Worm (Caenorhabditis elegans) whole organism, early embryonic: ENCODE measurements around the gene sre-5.
A peak's percentile ranks its signal among the peaks of the same experiment; 100 is the strongest.

Source experiments
- ama-1 ChIP-seq: fragments of 150-350 bp; optimal IDR thresholded peaks from 2 replicates; lab custom pipeline; 2014
- ceh-13 ChIP-seq: fragments of 200-800 bp; sonication (Bioruptor generic); optimal IDR thresholded peaks from 2 replicates; lab custom pipeline; 2018; ENCODE audit warnings: mild to moderate bottlenecking, missing genetic modification characterization, missing compliant biosample characterization
- ceh-36 ChIP-seq: sonication (generic microtip); optimal IDR thresholded peaks from 2 replicates; lab custom pipeline; 2016; ENCODE audit warnings: missing genetic modification characterization, inconsistent platforms, missing compliant biosample characterization

DNA sequence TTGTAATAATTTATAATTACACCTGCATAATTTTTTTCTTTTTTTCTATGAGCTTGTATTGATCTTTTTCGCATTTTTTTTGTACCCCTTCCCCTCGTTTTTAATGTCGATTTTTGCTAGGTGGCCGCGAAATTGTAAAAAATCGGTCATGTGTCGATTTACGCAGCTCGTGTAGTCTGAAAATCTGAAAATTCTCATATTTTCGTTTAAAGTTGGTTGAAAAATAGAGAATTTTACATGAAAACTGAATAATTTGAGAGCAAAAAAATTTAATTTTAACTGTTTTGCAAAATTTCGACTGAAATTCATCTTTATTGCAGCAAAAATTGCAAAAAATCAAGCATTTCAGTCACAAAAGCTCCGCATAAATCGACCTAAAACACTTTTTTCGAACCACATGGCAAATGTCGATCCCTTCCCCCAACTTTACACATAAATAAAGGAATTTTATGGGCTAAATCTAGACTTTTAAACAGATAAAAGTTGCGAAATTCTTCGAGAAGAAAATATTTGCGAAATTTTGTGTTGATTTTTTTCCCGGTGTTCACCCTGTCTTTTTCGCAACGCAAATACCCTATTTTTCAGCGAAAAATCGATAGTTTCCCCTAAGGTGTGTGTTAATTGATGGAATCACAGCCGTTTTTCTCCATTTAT, 38.7 kb upstream of the sre-5 start:
- peak; percentile 61 for TF ChIP-seq ama-1 (lab: Kevin White, UChicago)
- TF ChIP-seq ceh-13 = no peak
- no peak for TF ChIP-seq ceh-36 (tag; lab: Kevin White, UChicago)
